Worm (Caenorhabditis elegans) whole organism, L1 larva: ENCODE data around the gene T01G5.7.

Experiments used
- dpl-1 ChIP-seq, 3 experiments: fragments of 150-350 bp in 2 of 3; sonication (generic microtip) in 1 of 3; optimal IDR thresholded peaks; 2 replicates each; lab custom pipeline; 2014 to 2017; ENCODE audit warnings: missing biosample characterization in 3 of 3, missing genetic modification characterization in 3 of 3, missing genetic modification reagents in 3 of 3
- efl-1 ChIP-seq, 4 experiments: fragments of 150-350 bp; optimal IDR thresholded peaks in 3 of 4; peaks in 1 of 4; 1 replicate in 1 of 4; 2 replicates in 3 of 4; lab custom pipeline; 2014; ENCODE audit warnings: missing biosample characterization in 2 of 4, missing genetic modification characterization in 2 of 4, missing genetic modification reagents in 2 of 4
- elt-2 ChIP-seq: sonication (generic microtip); optimal IDR thresholded peaks from 2 replicates; lab custom pipeline; 2016; ENCODE audit warnings: missing genetic modification characterization, mild to moderate bottlenecking, inconsistent platforms, missing compliant biosample characterization, missing genetic modification reagents
- elt-3 ChIP-seq, 6 experiments: fragments of 150-350 bp in 1 of 6; sonication (generic microtip); optimal IDR thresholded peaks; 2 replicates each; lab custom pipeline; 2017 to 2018; ENCODE audit warnings: missing biosample characterization in 6 of 6, missing genetic modification characterization in 6 of 6, inconsistent platforms in 1 of 6
- hpl-2 ChIP-seq: fragments of 150-350 bp; optimal IDR thresholded peaks from 2 replicates; lab custom pipeline; 2014; ENCODE audit warnings: missing biosample characterization, missing genetic modification reagents, missing genetic modification characterization
- mdl-1 ChIP-seq, 2 experiments: fragments of 150-350 bp; optimal IDR thresholded peaks; 2 replicates each; lab custom pipeline; 2014 to 2017; ENCODE audit warnings: missing biosample characterization in 2 of 2, missing genetic modification characterization in 2 of 2, inconsistent platforms in 1 of 2
- snpc-4 ChIP-seq: fragments of 150-350 bp; optimal IDR thresholded peaks from 2 replicates; lab custom pipeline; 2014; ENCODE audit warnings: missing biosample characterization, missing genetic modification characterization
- swsn-7 ChIP-seq: sonication (generic microtip); optimal IDR thresholded peaks from 2 replicates; lab custom pipeline; 2016; ENCODE audit warnings: missing genetic modification characterization, missing compliant biosample characterization
- xbp-1 ChIP-seq: sonication (generic microtip); optimal IDR thresholded peaks from 2 replicates; lab custom pipeline; 2016; ENCODE audit warnings: missing genetic modification characterization, missing compliant biosample characterization

DNA sequence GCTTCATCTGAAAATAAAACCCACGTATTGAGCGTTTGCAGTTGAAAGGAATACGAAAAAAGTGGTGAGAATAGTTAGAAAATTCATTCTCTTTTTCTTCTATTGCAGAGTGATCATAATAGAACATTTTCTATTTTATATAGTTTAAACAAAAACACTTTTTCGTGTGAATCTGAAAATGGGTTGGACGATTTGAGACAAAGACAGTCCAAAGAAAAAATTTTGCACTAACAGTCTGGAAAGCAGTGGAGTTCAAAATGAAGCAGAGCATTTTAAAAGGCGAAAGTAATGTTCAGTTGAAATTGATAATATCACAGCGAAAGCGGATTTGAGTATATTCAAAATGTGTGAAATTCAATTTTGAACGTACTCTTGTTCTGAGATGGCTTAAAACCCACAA lies 23.1 kb upstream of the T01G5.7 start, which contains the start of gene C01G10.18:
- TF ChIP-seq dpl-1 (GFP tag; optimal IDR thresholded peaks at IDR 0.05; lab: Kevin White, UChicago) = no peak
- no peak for TF ChIP-seq swsn-7 (tag; lab: Kevin White, UChicago)
- no peak for TF ChIP-seq mdl-1 (tag; optimal IDR thresholded peaks at IDR 0.05; lab: Kevin White, UChicago)
- no peak for TF ChIP-seq snpc-4
- no peak for TF ChIP-seq elt-2 (tag; lab: Kevin White, UChicago)
- TF ChIP-seq efl-1 (optimal IDR thresholded peaks at IDR 0.05; lab: Kevin White, UChicago) = no peak
- TF ChIP-seq efl-1 (GFP tag; optimal IDR thresholded peaks at IDR 0.05 in 1 of 2; lab: Kevin White, UChicago) = no peak
- TF ChIP-seq xbp-1 (tag; lab: Kevin White, UChicago) = no peak
- no peak for TF ChIP-seq hpl-2 (GFP tag; lab: Kevin White, UChicago)
- TF ChIP-seq elt-3 (tag; optimal IDR thresholded peaks at IDR 0.05; lab: Kevin White, UChicago) = no peak
